Worm (Caenorhabditis elegans): Measurements from ENCODE around the gene F40H3.3.

Gene F40H3.3

ce11 chrII:6207252-6207651, 35.9 kb downstream of the F40H3.3 start:
- TF ChIP-seq nhr-12 (tag; optimal IDR thresholded peaks at IDR 0.05) (no peak), R02D3.7 (tag; optimal IDR thresholded peaks at IDR 0.05) (no peak)

ce11 chrII:6208116-6208515, 36.8 kb downstream of the F40H3.3 start, which contains the start of gene daf-37:
daf-37 (minus strand) TSS chrII:6208216.
- TF ChIP-seq ceh-16 (tag; optimal IDR thresholded peaks at IDR 0.05) (no peak), dmd-4 (tag; optimal IDR thresholded peaks at IDR 0.05) (no peak), crh-2 (tag; optimal IDR thresholded peaks at IDR 0.05) (no peak), sma-9 (GFP tag; optimal IDR thresholded peaks at IDR 0.05) (no peak), sma-9 (tag; optimal IDR thresholded peaks at IDR 0.05) (no peak), lin-11 (tag; optimal IDR thresholded peaks at IDR 0.05) (no peak), alr-1 (tag; optimal IDR thresholded peaks at IDR 0.05) (no peak), ztf-4 (tag; optimal IDR thresholded peaks at IDR 0.05) (no peak), sma-3 (GFP tag; optimal IDR thresholded peaks at IDR 0.05) (no peak), R02D3.7 (tag; optimal IDR thresholded peaks at IDR 0.05) (no peak), lsy-2 (tag; optimal IDR thresholded peaks at IDR 0.05) (no peak), lin-39 (tag; optimal IDR thresholded peaks at IDR 0.05) (no peak), elt-3 (tag; optimal IDR thresholded peaks at IDR 0.05) (no peak), ztf-11 (tag; optimal IDR thresholded peaks at IDR 0.05) (no peak), blmp-1 (tag; optimal IDR thresholded peaks at IDR 0.05; ENCODE audit: insufficient read depth) (no peak), mbf-1 (tag; optimal IDR thresholded peaks at IDR 0.05) (no peak), ZK546.5 (tag; optimal IDR thresholded peaks at IDR 0.05) (no peak), gmeb-1 (tag; optimal IDR thresholded peaks at IDR 0.05) (no peak), unc-62 (GFP tag; optimal IDR thresholded peaks at IDR 0.05) (no peak), nhr-6 (tag; optimal IDR thresholded peaks at IDR 0.05) (no peak)

DNA sequence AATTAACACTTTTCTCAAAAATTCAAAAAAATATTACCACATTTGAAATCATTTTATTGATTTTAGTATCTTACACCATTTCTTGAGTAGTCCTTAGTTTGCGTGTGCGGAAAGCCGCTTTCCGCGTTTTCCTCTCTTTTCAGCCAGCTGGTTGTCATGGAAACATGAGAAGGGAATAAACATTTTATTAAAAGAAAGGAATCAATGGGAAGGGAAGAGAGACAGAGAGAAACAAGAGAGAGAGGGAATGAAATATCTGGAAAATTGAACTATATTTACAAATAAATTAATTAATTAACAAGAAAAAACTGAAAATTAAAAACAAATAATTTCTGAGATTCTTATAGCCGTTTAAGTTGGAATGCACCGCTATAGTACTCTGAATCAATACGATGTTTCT, 48.0 kb downstream of the F40H3.3 start, which contains the start of gene mks-2:
TSS of gene mks-2 (minus strand) at position 101 of the 400 bp plus-strand sequence.
- no peak for TF ChIP-seq Y55F3AM.14 (GFP tag; optimal IDR thresholded peaks at IDR 0.05)
- TF ChIP-seq nhr-6 (tag; optimal IDR thresholded peaks at IDR 0.05) = no peak
- TF ChIP-seq lin-11 (tag; optimal IDR thresholded peaks at IDR 0.05) = no peak
- no peak for TF ChIP-seq zag-1 (tag; optimal IDR thresholded peaks at IDR 0.05)
- TF ChIP-seq lin-39 (tag; optimal IDR thresholded peaks at IDR 0.05) = no peak
- no peak for TF ChIP-seq aly-2 (tag; optimal IDR thresholded peaks at IDR 0.05)
- TF ChIP-seq ZK546.5 (tag; optimal IDR thresholded peaks at IDR 0.05) = no peak
- TF ChIP-seq crh-2 (tag; optimal IDR thresholded peaks at IDR 0.05) = no peak
- TF ChIP-seq sma-3 (GFP tag; optimal IDR thresholded peaks at IDR 0.05) = no peak
- no peak for TF ChIP-seq egl-27 (tag; optimal IDR thresholded peaks at IDR 0.05)
- no peak for TF ChIP-seq lin-13 (GFP tag; optimal IDR thresholded peaks at IDR 0.05)
- no peak for TF ChIP-seq elt-1 (tag; optimal IDR thresholded peaks at IDR 0.05)
- no peak for TF ChIP-seq unc-62 (GFP tag; optimal IDR thresholded peaks at IDR 0.05)
- no peak for TF ChIP-seq mdl-1 (tag; optimal IDR thresholded peaks at IDR 0.05)
- TF ChIP-seq nhr-237 (tag; optimal IDR thresholded peaks at IDR 0.05) = no peak
- no peak for TF ChIP-seq ztf-4 (tag; optimal IDR thresholded peaks at IDR 0.05)
- no peak for TF ChIP-seq snpc-4 (tag; optimal IDR thresholded peaks at IDR 0.05)
- no peak for TF ChIP-seq ceh-82 (tag; optimal IDR thresholded peaks at IDR 0.05)
- TF ChIP-seq nhr-23 (tag; optimal IDR thresholded peaks at IDR 0.05) = no peak
- TF ChIP-seq skn-1 (tag; optimal IDR thresholded peaks at IDR 0.05) = no peak

ce11 chrII:6221470-6221869, 50.2 kb downstream of the F40H3.3 start:
- no peak for TF ChIP-seq C34F6.9 (tag; optimal IDR thresholded peaks at IDR 0.05)
- TF ChIP-seq blmp-1 (tag; optimal IDR thresholded peaks at IDR 0.05; ENCODE audit: insufficient read depth) = no peak
- TF ChIP-seq nhr-129 (tag; optimal IDR thresholded peaks at IDR 0.05) = no peak
- no peak for TF ChIP-seq ama-1 (optimal IDR thresholded peaks at IDR 0.05)
- no peak for TF ChIP-seq Y55F3AM.14 (GFP tag; optimal IDR thresholded peaks at IDR 0.05)
- TF ChIP-seq egl-27 (tag; optimal IDR thresholded peaks at IDR 0.05) = no peak
- no peak for TF ChIP-seq crh-2 (tag; optimal IDR thresholded peaks at IDR 0.05)
- no peak for TF ChIP-seq lsy-2 (tag; optimal IDR thresholded peaks at IDR 0.05)
- no peak for TF ChIP-seq sma-9 (GFP tag; optimal IDR thresholded peaks at IDR 0.05)
- TF ChIP-seq sma-9 (tag; optimal IDR thresholded peaks at IDR 0.05) = no peak
- TF ChIP-seq elt-3 (tag; optimal IDR thresholded peaks at IDR 0.05) = no peak
- TF ChIP-seq mbf-1 (tag; optimal IDR thresholded peaks at IDR 0.05) = no peak
- TF ChIP-seq unc-55 (GFP tag; optimal IDR thresholded peaks at IDR 0.05) = no peak
- TF ChIP-seq F13H6.1 (tag; optimal IDR thresholded peaks at IDR 0.05) = no peak
- no peak for TF ChIP-seq alr-1 (tag; optimal IDR thresholded peaks at IDR 0.05)
- TF ChIP-seq lin-39 (tag; optimal IDR thresholded peaks at IDR 0.05) = no peak
- TF ChIP-seq nhr-12 (tag; optimal IDR thresholded peaks at IDR 0.05) = no peak
- TF ChIP-seq R02D3.7 (tag; optimal IDR thresholded peaks at IDR 0.05) = no peak
- no peak for TF ChIP-seq nhr-6 (tag; optimal IDR thresholded peaks at IDR 0.05)
- no peak for TF ChIP-seq ztf-4 (tag; optimal IDR thresholded peaks at IDR 0.05)
